Worm (Caenorhabditis elegans) whole organism, midembryonic: ENCODE measurements around the gene cyp-35A1.

Source experiments
- T22C8.4 ChIP-seq: fragments of 200-800 bp; sonication (Bioruptor generic); IDR thresholded peaks from 2 replicates; pipeline ENCODE4 v1.3.6; 2022; ENCODE audit warnings: missing genetic modification characterization, missing compliant biosample characterization
- cog-1 ChIP-seq: sonication (generic microtip); optimal IDR thresholded peaks from 2 replicates; lab custom pipeline; 2016; ENCODE audit warnings: missing genetic modification characterization, missing compliant biosample characterization
- flt-1 ChIP-seq: fragments of 200-800 bp; sonication (Bioruptor generic); IDR thresholded peaks from 2 replicates; pipeline ENCODE4 v1.3.6; 2022; ENCODE audit warnings: missing genetic modification characterization, missing compliant biosample characterization
- klf-2 ChIP-seq: fragments of 200-800 bp; sonication (Bioruptor generic); conservative IDR thresholded peaks from 2 replicates; pipeline ENCODE4 v1.3.6; 2022; ENCODE audit warnings: missing genetic modification reagents, missing genetic modification characterization, missing compliant biosample characterization
- med-1 ChIP-seq: sonication (generic microtip); optimal IDR thresholded peaks from 2 replicates; lab custom pipeline; 2017; ENCODE audit warnings: missing genetic modification characterization, mild to moderate bottlenecking, missing compliant biosample characterization, antibody characterized with exemption, missing genetic modification reagents; ENCODE audit not compliant: insufficient read depth
- ref-1 ChIP-seq: fragments of 200-800 bp; sonication (Bioruptor generic); conservative IDR thresholded peaks from 2 replicates; pipeline ENCODE4 v1.3.6; 2022; ENCODE audit warnings: missing genetic modification reagents, missing genetic modification characterization, missing compliant biosample characterization
- tab-1 ChIP-seq: fragments of 200-800 bp; sonication (Bioruptor generic); IDR thresholded peaks from 2 replicates; pipeline ENCODE4 v1.3.6; 2022; ENCODE audit warnings: missing genetic modification characterization, missing compliant biosample characterization
- ztf-23 ChIP-seq: fragments of 200-800 bp; sonication (Bioruptor generic); IDR thresholded peaks from 2 replicates; pipeline ENCODE4 v1.3.6; 2022; ENCODE audit warnings: missing genetic modification reagents, missing genetic modification characterization, missing compliant biosample characterization
- ztf-29 ChIP-seq: fragments of 200-800 bp; sonication (Bioruptor generic); IDR thresholded peaks from 2 replicates; pipeline ENCODE4 v1.3.6; 2022; ENCODE audit warnings: missing genetic modification reagents, missing genetic modification characterization, missing compliant biosample characterization

DNA sequence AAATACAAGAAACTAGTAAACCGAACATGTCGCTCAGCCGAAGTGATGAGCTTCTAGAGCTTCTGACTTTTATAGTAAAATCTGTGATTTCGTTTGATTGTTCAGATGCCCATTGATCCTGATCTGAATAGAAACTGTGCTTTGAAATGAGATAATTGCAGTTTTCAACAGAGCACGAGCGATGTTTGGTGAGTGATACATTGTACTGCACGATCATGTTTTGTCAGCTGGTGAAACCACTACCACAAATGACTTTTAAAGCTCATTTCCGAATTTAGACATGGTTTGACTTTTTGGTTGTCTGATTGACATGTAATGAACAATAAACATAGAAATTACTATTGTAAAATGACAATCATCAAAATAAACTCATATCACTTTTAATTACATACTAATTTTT lies 6.1 kb downstream of the cyp-35A1 start, which contains the start of gene tag-293:
- no peak for TF ChIP-seq klf-2 (GFP tag; lab: Robert Waterston, UW)
- no peak for TF ChIP-seq flt-1
- TF ChIP-seq T22C8.4, result no peak
- no peak for TF ChIP-seq ztf-23 (GFP tag; lab: Robert Waterston, UW)
- no peak for TF ChIP-seq tab-1
- no peak for TF ChIP-seq ztf-29 (GFP tag; lab: Robert Waterston, UW)
- no peak for TF ChIP-seq med-1
- no peak for TF ChIP-seq ref-1 (GFP tag; lab: Robert Waterston, UW)
- no peak for TF ChIP-seq cog-1
